Worm (Caenorhabditis elegans): ENCODE measurements around the gene fil-1.

ce11 chrV:15014164-15014563 is 20.5 kb downstream of the fil-1 start, which contains the start of gene obr-2:
- TF ChIP-seq dao-5 (tag; optimal IDR thresholded peaks at IDR 0.05) (no peak), W03F9.2 (tag; optimal IDR thresholded peaks at IDR 0.05) (no peak), him-1 (tag; optimal IDR thresholded peaks at IDR 0.05) (no peak)
